Fruit fly (Drosophila melanogaster) whole organism, embryonic: ENCODE data around the gene endos.

Source experiments
- Ada2b ChIP-seq: fragments of 200-800 bp; sonication (Bioruptor generic); IDR thresholded peaks from 2 replicates; pipeline ENCODE4 v1.3.6; 2022; ENCODE audit warnings: missing biosample characterization, missing genetic modification characterization
- Asciz ChIP-seq: fragments of 200-800 bp; sonication (Bioruptor generic); optimal IDR thresholded peaks from 2 replicates; lab custom pipeline; 2017; ENCODE audit warnings: missing biosample characterization, mild to moderate bottlenecking, missing genetic modification characterization, missing genetic modification reagents
- B-H2 ChIP-seq: fragments of 200-800 bp; sonication (Bioruptor generic); optimal IDR thresholded peaks from 2 replicates; lab custom pipeline; 2018; ENCODE audit warnings: missing biosample characterization, mild to moderate bottlenecking, missing genetic modification characterization
- BEAF-32 ChIP-seq: fragments of 200-800 bp; sonication (Bioruptor generic); optimal IDR thresholded peaks from 3 replicates; lab custom pipeline; 2017; ENCODE audit warnings: missing biosample characterization, missing genetic modification characterization, mild to moderate bottlenecking, moderate library complexity, missing genetic modification reagents
- Bgb ChIP-seq: fragments of 200-800 bp; sonication (Bioruptor generic); IDR thresholded peaks from 2 replicates; pipeline ENCODE4 v1.3.6; 2022; ENCODE audit warnings: missing biosample characterization, missing genetic modification characterization; ENCODE audit not compliant: partially characterized antibody
- CG11398 ChIP-seq: fragments of 200-800 bp; sonication (Bioruptor generic); optimal IDR thresholded peaks from 2 replicates; lab custom pipeline; 2016; ENCODE audit warnings: missing biosample characterization, missing genetic modification characterization
- CG12942 ChIP-seq: fragments of 200-800 bp; sonication (Bioruptor generic); optimal IDR thresholded peaks from 3 replicates; lab custom pipeline; 2016; ENCODE audit warnings: missing biosample characterization, missing genetic modification characterization
- CG1647 ChIP-seq: fragments of 200-800 bp; sonication (Bioruptor generic); optimal IDR thresholded peaks from 3 replicates; lab custom pipeline; 2016; ENCODE audit warnings: missing biosample characterization, missing genetic modification characterization
- CG16863 ChIP-seq: fragments of 200-800 bp; sonication (Bioruptor generic); optimal IDR thresholded peaks from 3 replicates; lab custom pipeline; 2016; ENCODE audit warnings: missing biosample characterization, missing genetic modification characterization
- CG17912 ChIP-seq: fragments of 200-800 bp; sonication (Bioruptor generic); optimal IDR thresholded peaks from 2 replicates; lab custom pipeline; 2018; ENCODE audit warnings: missing biosample characterization, mild to moderate bottlenecking, missing genetic modification characterization
- CG1792 ChIP-seq: fragments of 200-800 bp; sonication (Bioruptor generic); optimal IDR thresholded peaks from 2 replicates; lab custom pipeline; 2016; ENCODE audit warnings: missing biosample characterization, missing genetic modification characterization
- CG2202 ChIP-seq: fragments of 200-800 bp; sonication (Bioruptor generic); optimal IDR thresholded peaks from 2 replicates; lab custom pipeline; 2018; ENCODE audit warnings: missing biosample characterization, mild to moderate bottlenecking, missing genetic modification characterization
- CG32532 ChIP-seq: fragments of 200-800 bp; sonication (Bioruptor generic); IDR thresholded peaks from 2 replicates; pipeline ENCODE4 v1.3.6; 2022; ENCODE audit warnings: missing biosample characterization, missing genetic modification characterization
- CG34376 ChIP-seq: fragments of 200-800 bp; sonication (Bioruptor generic); optimal IDR thresholded peaks from 2 replicates; lab custom pipeline; 2018; ENCODE audit warnings: missing biosample characterization, mild to moderate bottlenecking, missing genetic modification characterization
- CG3847 ChIP-seq: fragments of 200-800 bp; sonication (Bioruptor generic); IDR thresholded peaks from 2 replicates; pipeline ENCODE4 v1.3.6; 2022; ENCODE audit warnings: missing biosample characterization, missing genetic modification characterization
- CG4617 ChIP-seq: fragments of 200-800 bp; sonication (Bioruptor generic); optimal IDR thresholded peaks from 3 replicates; lab custom pipeline; 2016; ENCODE audit warnings: missing biosample characterization, missing genetic modification characterization, borderline replicate concordance
- CG6254 ChIP-seq: fragments of 200-800 bp; sonication (Bioruptor generic); optimal IDR thresholded peaks from 3 replicates; lab custom pipeline; 2017; ENCODE audit warnings: mild to moderate bottlenecking, missing biosample characterization, missing genetic modification reagents, missing genetic modification characterization
- CG6765 ChIP-seq: fragments of 200-800 bp; sonication (Bioruptor generic); optimal IDR thresholded peaks from 3 replicates; lab custom pipeline; 2017; ENCODE audit warnings: missing biosample characterization, mild to moderate bottlenecking, missing genetic modification characterization
- CG7963 ChIP-seq: fragments of 200-800 bp; sonication (Bioruptor generic); IDR thresholded peaks from 3 replicates; pipeline ENCODE4 v1.3.6; 2022; ENCODE audit warnings: missing biosample characterization, missing genetic modification characterization; ENCODE audit not compliant: partially characterized antibody
- CG8478 ChIP-seq: fragments of >200 bp; optimal IDR thresholded peaks from 2 replicates; lab custom pipeline; 2018
- Fer1 ChIP-seq: fragments of 200-800 bp; sonication (Bioruptor generic); optimal IDR thresholded peaks from 2 replicates; lab custom pipeline; 2017; ENCODE audit warnings: missing biosample characterization, mild to moderate bottlenecking, missing genetic modification characterization
- GATAe ChIP-seq: fragments of 200-800 bp; sonication (Bioruptor generic); conservative IDR thresholded peaks from 2 replicates; pipeline ENCODE4 v1.3.6; 2022; ENCODE audit warnings: missing biosample characterization, missing genetic modification characterization
- HmgD ChIP-seq: fragments of 200-800 bp; sonication (Bioruptor generic); optimal IDR thresholded peaks from 3 replicates; lab custom pipeline; 2016; ENCODE audit warnings: missing biosample characterization, missing genetic modification characterization
- MESR4 ChIP-seq: fragments of 200-800 bp; sonication (Bioruptor generic); optimal IDR thresholded peaks from 2 replicates; lab custom pipeline; 2018; ENCODE audit warnings: missing biosample characterization, mild to moderate bottlenecking, missing genetic modification characterization, moderate library complexity
- Max ChIP-seq: fragments of 200-800 bp; sonication (Bioruptor generic); optimal IDR thresholded peaks from 2 replicates; lab custom pipeline; 2016; ENCODE audit warnings: missing biosample characterization, mild to moderate bottlenecking, missing genetic modification characterization
- Myb ChIP-seq: fragments of 200-800 bp; sonication (Bioruptor generic); optimal IDR thresholded peaks from 2 replicates; lab custom pipeline; 2016; ENCODE audit warnings: missing biosample characterization, missing genetic modification characterization
- Nf-YC ChIP-seq: fragments of 200-800 bp; optimal IDR thresholded peaks from 3 replicates; lab custom pipeline; 2019; ENCODE audit warnings: missing biosample characterization, mild to moderate bottlenecking, missing genetic modification characterization, moderate library complexity
- Rfx ChIP-seq: fragments of 200-800 bp; sonication (Bioruptor generic); IDR thresholded peaks from 2 replicates; pipeline ENCODE4 v1.3.6; 2022; ENCODE audit warnings: missing biosample characterization, missing genetic modification characterization
- Sry-δ ChIP-seq: fragments of 200-800 bp; sonication (Bioruptor generic); optimal IDR thresholded peaks from 2 replicates; lab custom pipeline; 2016; ENCODE audit warnings: missing biosample characterization, missing genetic modification characterization
- YL-1 ChIP-seq: fragments of 200-800 bp; sonication (Bioruptor generic); optimal IDR thresholded peaks from 3 replicates; lab custom pipeline; 2017; ENCODE audit warnings: missing biosample characterization, mild to moderate bottlenecking, missing genetic modification characterization
- ab ChIP-seq: fragments of 200-800 bp; sonication (Bioruptor generic); optimal IDR thresholded peaks from 2 replicates; lab custom pipeline; 2016; ENCODE audit warnings: missing biosample characterization, missing genetic modification characterization
- amos ChIP-seq: fragments of 200-800 bp; sonication (Bioruptor generic); IDR thresholded peaks from 2 replicates; pipeline ENCODE4 v1.3.6; 2022; ENCODE audit warnings: missing biosample characterization, missing genetic modification characterization; ENCODE audit not compliant: partially characterized antibody
- bigmax ChIP-seq: fragments of 200-800 bp; sonication (Bioruptor generic); optimal IDR thresholded peaks from 2 replicates; lab custom pipeline; 2018; ENCODE audit warnings: missing biosample characterization, mild to moderate bottlenecking, missing genetic modification characterization
- ewg ChIP-seq: fragments of 200-800 bp; sonication (Bioruptor generic); optimal IDR thresholded peaks from 3 replicates; lab custom pipeline; 2017; ENCODE audit warnings: mild to moderate bottlenecking, missing biosample characterization, missing genetic modification reagents, missing genetic modification characterization
- ftz-f1 ChIP-seq: fragments of 200-800 bp; sonication (Bioruptor generic); optimal IDR thresholded peaks from 2 replicates; lab custom pipeline; 2016; ENCODE audit warnings: missing biosample characterization, missing genetic modification characterization
- gfzf ChIP-seq: fragments of 200-800 bp; sonication (Bioruptor generic); optimal IDR thresholded peaks from 2 replicates; lab custom pipeline; 2016; ENCODE audit warnings: missing biosample characterization, mild to moderate bottlenecking, missing genetic modification characterization, moderate library complexity
- hbn ChIP-seq: fragments of 200-800 bp; sonication (Bioruptor generic); IDR thresholded peaks from 2 replicates; pipeline ENCODE4 v1.3.6; 2022; ENCODE audit warnings: missing biosample characterization, missing genetic modification characterization; ENCODE audit not compliant: partially characterized antibody
- ken ChIP-seq: fragments of 200-800 bp; sonication (Bioruptor generic); IDR thresholded peaks from 3 replicates; pipeline ENCODE4 v1.3.6; 2022; ENCODE audit warnings: missing biosample characterization, missing genetic modification characterization
- lab ChIP-seq: fragments of 200-800 bp; sonication (Bioruptor generic); optimal IDR thresholded peaks from 3 replicates; lab custom pipeline; 2017; ENCODE audit warnings: missing biosample characterization, missing genetic modification characterization, mild to moderate bottlenecking, moderate library complexity, missing genetic modification reagents
- mld ChIP-seq: fragments of 200-800 bp; sonication (Bioruptor generic); IDR thresholded peaks from 3 replicates; pipeline ENCODE4 v1.3.6; 2022; ENCODE audit warnings: missing biosample characterization, missing genetic modification characterization; ENCODE audit not compliant: partially characterized antibody
- nerfin-2 ChIP-seq: fragments of 200-800 bp; sonication (Bioruptor generic); IDR thresholded peaks from 2 replicates; pipeline ENCODE4 v1.3.6; 2022; ENCODE audit warnings: missing biosample characterization, missing genetic modification characterization; ENCODE audit not compliant: partially characterized antibody
- pan ChIP-seq, 4 experiments: fragments of >200 bp in 3 of 4; fragments of 200-800 bp in 1 of 4; sonication (Bioruptor generic) in 1 of 4; optimal IDR thresholded peaks in 3 of 4; IDR thresholded peaks in 1 of 4; 2 replicates each; pipeline versions ENCODE4 v1.3.6 to Lab custom; 2017 to 2022; ENCODE audit warnings: missing biosample characterization in 2 of 4, missing genetic modification characterization in 2 of 4, mixed read lengths in 1 of 4
- seq ChIP-seq: fragments of 200-800 bp; sonication (Bioruptor generic); IDR thresholded peaks from 2 replicates; pipeline ENCODE4 v1.3.6; 2022; ENCODE audit warnings: missing biosample characterization, missing genetic modification characterization
- so ChIP-seq: fragments of 200-800 bp; sonication (Bioruptor generic); IDR thresholded peaks from 3 replicates; pipeline ENCODE4 v1.3.6; 2022; ENCODE audit warnings: missing biosample characterization, missing genetic modification characterization
- stwl ChIP-seq: fragments of 200-800 bp; sonication (Bioruptor generic); optimal IDR thresholded peaks from 3 replicates; lab custom pipeline; 2018; ENCODE audit warnings: missing biosample characterization, mild to moderate bottlenecking, missing genetic modification characterization, moderate library complexity
- usp ChIP-seq: fragments of >200 bp; optimal IDR thresholded peaks from 2 replicates; lab custom pipeline; 2017; ENCODE audit warnings: missing biosample characterization, missing genetic modification characterization
- zfh2 ChIP-seq: fragments of 200-800 bp; sonication (Bioruptor generic); optimal IDR thresholded peaks from 2 replicates; lab custom pipeline; 2016; ENCODE audit warnings: missing biosample characterization, missing genetic modification characterization

endos gene

dm6 chr3L:14028485-14029384 is 2.8 kb downstream of the endos start, which contains the start of gene Ptip (continued):
- TF ChIP-seq Nf-YC = no peak
- TF ChIP-seq CG11398 (GFP tag; lab: Kevin White, UChicago) = peak; percentile 69
- TF ChIP-seq CG4617 = peak; percentile 70
- peak; percentile 13 for TF ChIP-seq ftz-f1 (GFP tag; lab: Kevin White, UChicago)
- peak; percentile 56 for TF ChIP-seq B-H2
- TF ChIP-seq CG32532 (GFP tag; lab: Robert Waterston, UW) = peak; percentile 73; the same call in 1 of the 2 replicates
- peak; percentile 91 for TF ChIP-seq mld (GFP tag; lab: Robert Waterston, UW)
- no peak for TF ChIP-seq Fer1 (GFP tag; lab: Kevin White, UChicago)
- TF ChIP-seq Bgb (GFP tag; lab: Robert Waterston, UW) = peak; percentile 98
- TF ChIP-seq stwl (tag; lab: Kevin White, UChicago) = peak; percentile 67
- TF ChIP-seq Myb (GFP tag; lab: Kevin White, UChicago) = peak; percentile 58
- TF ChIP-seq bigmax (GFP tag; lab: Kevin White, UChicago) = peak; percentile 50
- TF ChIP-seq ken (GFP tag; lab: Robert Waterston, UW) = peak; percentile 56; the same call in 2 of the 3 replicates
- TF ChIP-seq ewg (GFP tag; lab: Kevin White, UChicago) = peak; percentile 40
- no peak for TF ChIP-seq pan (optimal IDR thresholded peaks at IDR 0.05; lab: Kevin White, UChicago)
- peak in 1 of 2 experiments; percentile 53 for TF ChIP-seq pan (GFP tag; optimal IDR thresholded peaks at IDR 0.05 in 1 of 2, IDR thresholded peaks at IDR 0.05 in 1 of 2)
- TF ChIP-seq CG2202 (tag; lab: Kevin White, UChicago) = peak; percentile 16
- TF ChIP-seq CG6765 (GFP tag; lab: Kevin White, UChicago) = peak; percentile 22
- peak; percentile 47 for TF ChIP-seq zfh2 (GFP tag; lab: Kevin White, UChicago)
- peak; percentile 59 for TF ChIP-seq MESR4 (GFP tag; lab: Kevin White, UChicago)
- peak; percentile 93 for TF ChIP-seq hbn (GFP tag; lab: Robert Waterston, UW)
- peak; percentile 93 for TF ChIP-seq nerfin-2 (GFP tag; lab: Robert Waterston, UW)
- peak; percentile 81 for TF ChIP-seq seq (GFP tag; lab: Robert Waterston, UW)
- peak; percentile 17 for TF ChIP-seq CG12942
- TF ChIP-seq HmgD (GFP tag; lab: Kevin White, UChicago) = peak; percentile 6
- 0 out of 2 replicates have a peak, but pooled peaks have one; percentile 19 for TF ChIP-seq Ada2b (GFP tag; lab: Robert Waterston, UW)
- TF ChIP-seq ab (GFP tag; lab: Kevin White, UChicago) = no peak
- peak; percentile 60 for TF ChIP-seq CG34376 (GFP tag; lab: Kevin White, UChicago)
- TF ChIP-seq amos (GFP tag; lab: Robert Waterston, UW) = peak; percentile 99
- TF ChIP-seq so (GFP tag; lab: Robert Waterston, UW) = no peak
- peak; percentile 99 for TF ChIP-seq Sry-δ (GFP tag; lab: Kevin White, UChicago)
- no peak for TF ChIP-seq Asciz
- TF ChIP-seq Rfx (GFP tag; lab: Robert Waterston, UW) = peak; percentile 75
- peak; percentile 99 for TF ChIP-seq BEAF-32 (GFP tag; lab: Kevin White, UChicago)
- peak; percentile 100 for TF ChIP-seq CG6254 (GFP tag; lab: Kevin White, UChicago)
- peak; percentile 41 for TF ChIP-seq Max
- peak; percentile 71 for TF ChIP-seq CG8478 (lab: Kevin White, UChicago)
- TF ChIP-seq CG1792 (GFP tag; lab: Kevin White, UChicago) = peak; percentile 6
- TF ChIP-seq GATAe (GFP tag; lab: Robert Waterston, UW) = peak; percentile 43; the same call in 1 of the 2 replicates
- TF ChIP-seq CG17912 (GFP tag; lab: Kevin White, UChicago) = peak; percentile 60
- TF ChIP-seq CG16863 (GFP tag; lab: Kevin White, UChicago) = no peak
- peak; percentile 4 for TF ChIP-seq CG1647
- TF ChIP-seq YL-1 (GFP tag; lab: Kevin White, UChicago) = peak; percentile 75
- peak; percentile 50 for TF ChIP-seq gfzf (GFP tag; lab: Kevin White, UChicago)
- no peak for TF ChIP-seq usp
- TF ChIP-seq CG7963 (GFP tag; lab: Robert Waterston, UW) = peak; percentile 97
- TF ChIP-seq CG3847 = 0 out of 2 replicates have a peak, but pooled peaks have one; percentile 26
- peak; percentile 49 for TF ChIP-seq lab (GFP tag; lab: Kevin White, UChicago)
